Worm (Caenorhabditis elegans): ENCODE data around the gene C36C5.4.

DNA sequence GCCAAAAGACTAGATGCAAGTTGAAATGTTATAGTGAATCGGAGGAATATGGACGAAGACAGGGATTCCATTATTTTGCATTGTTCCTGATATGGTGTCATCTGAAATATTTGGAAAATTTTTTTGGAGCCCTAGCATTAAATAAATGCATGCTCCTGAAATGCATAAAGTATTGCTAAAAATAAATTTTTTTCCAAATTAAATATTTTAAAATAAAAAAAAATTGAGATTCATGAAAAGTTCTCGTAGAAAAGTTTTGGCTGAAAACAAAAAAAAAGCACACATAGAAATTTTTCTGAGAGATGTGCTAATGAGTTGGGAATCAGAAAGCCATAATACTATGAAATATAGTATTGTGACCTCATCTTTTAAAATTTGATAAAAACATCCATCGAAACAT lies 11.3 kb upstream of the C36C5.4 start, which contains the start of gene srab-7:
- TF ChIP-seq T20F7.1 (GFP tag; optimal IDR thresholded peaks at IDR 0.05) (no peak), zip-11 (GFP tag; IDR thresholded peaks at IDR 0.05) (no peak), mes-2 (tag; optimal IDR thresholded peaks at IDR 0.05; ENCODE audit: poor library complexity, severe bottlenecking) (no peak), unc-39 (tag; optimal IDR thresholded peaks at IDR 0.05) (no peak), php-3 (GFP tag; IDR thresholded peaks at IDR 0.05) (no peak), madf-9 (GFP tag; conservative IDR thresholded peaks at IDR 0.05) (no peak), ztf-11 (tag; optimal IDR thresholded peaks at IDR 0.05) (no peak), nhr-10 (tag; optimal IDR thresholded peaks at IDR 0.05) (no peak), unc-62 (GFP tag; optimal IDR thresholded peaks at IDR 0.05 in 1 of 2) (no peak), unc-62 (tag; optimal IDR thresholded peaks at IDR 0.05) (no peak), zag-1 (tag; optimal IDR thresholded peaks at IDR 0.05) (no peak), snpc-1.2 (GFP tag; IDR thresholded peaks at IDR 0.05) (no peak), mdl-1 (tag; optimal IDR thresholded peaks at IDR 0.05) (no peak)

Measured in whole organism, L4 larva.